Worm (Caenorhabditis elegans): ENCODE data around the gene srj-37.
"Not testable (repeated sequence)": the region's sequence is repeated elsewhere in the genome, so short reads cannot be mapped to it uniquely, and the experiment has no call there.

DNA sequence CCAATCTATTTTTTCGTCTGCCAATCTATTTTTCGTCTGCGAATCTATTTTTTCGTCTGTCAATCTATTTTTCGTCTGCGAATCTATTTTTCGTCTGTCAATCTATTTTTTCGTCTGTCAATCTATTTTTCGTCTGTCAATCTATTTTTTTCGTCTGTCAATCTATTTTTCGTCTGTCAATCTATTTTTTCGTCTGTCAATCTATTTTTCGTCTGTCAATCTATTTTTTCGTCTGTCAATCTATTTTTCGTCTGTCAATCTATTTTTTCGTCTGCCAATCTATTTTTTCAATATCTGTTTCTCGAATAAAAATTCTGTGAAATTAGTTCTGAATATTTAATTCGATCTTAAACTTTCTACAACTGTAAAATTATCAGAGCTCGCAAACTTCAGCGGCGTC, 19.7 kb downstream of the srj-37 start:
- not testable (repeated sequence) for TF ChIP-seq gmeb-2 (tag; optimal IDR thresholded peaks at IDR 0.05); fax-1 (tag; optimal IDR thresholded peaks at IDR 0.05); ceh-30 (tag; optimal IDR thresholded peaks at IDR 0.05); pha-2 (tag; optimal IDR thresholded peaks at IDR 0.05); fkh-10 (GFP tag; optimal IDR thresholded peaks at IDR 0.05); ref-2 (tag; optimal IDR thresholded peaks at IDR 0.05); ahr-1 (tag; optimal IDR thresholded peaks at IDR 0.05); F13H6.1 (tag; optimal IDR thresholded peaks at IDR 0.05); nfya-1 (tag; optimal IDR thresholded peaks at IDR 0.05); lin-11 (tag; optimal IDR thresholded peaks at IDR 0.05); ztf-16 (tag; optimal IDR thresholded peaks at IDR 0.05); hlh-13 (GFP tag; optimal IDR thresholded peaks at IDR 0.05); ama-1 (optimal IDR thresholded peaks at IDR 0.05); elt-2 (tag; optimal IDR thresholded peaks at IDR 0.05)

All from whole organism, late embryonic.